Worm (Caenorhabditis elegans): ENCODE measurements around the gene T24C12.3.
A peak's percentile ranks its signal among the peaks of the same experiment; 100 is the strongest.

Gene T24C12.3

DNA sequence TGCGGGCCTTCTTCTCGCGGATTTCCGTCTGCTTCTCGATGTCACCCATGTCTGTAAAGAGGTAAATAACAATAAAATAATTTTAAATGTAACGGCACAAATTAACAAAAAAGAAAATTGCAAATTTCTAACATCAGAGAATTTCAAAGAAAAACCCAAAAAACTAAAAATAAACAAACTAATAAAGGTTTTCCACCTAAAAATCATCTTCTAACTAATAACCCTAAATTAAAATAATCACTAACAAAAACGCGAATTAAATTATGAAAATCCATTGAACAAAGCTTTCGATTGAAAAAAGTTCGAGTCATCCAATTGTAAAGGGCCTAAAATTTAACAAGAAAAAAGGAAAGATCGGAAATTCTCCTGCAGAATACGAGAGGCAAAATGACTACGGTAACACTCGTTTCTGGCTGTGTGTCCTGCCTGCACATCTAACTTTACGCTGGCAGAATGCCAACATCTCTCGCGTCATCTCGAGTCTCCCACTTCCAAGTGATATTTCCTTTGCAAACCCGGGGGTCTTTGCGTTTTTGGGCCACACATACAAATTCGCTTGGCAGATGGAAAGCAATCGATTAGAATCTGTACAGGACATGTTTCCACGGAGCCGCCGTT lies 39.0 kb upstream of the T24C12.3 start, which contains the start of gene rpl-11.2 (continued):
- TF ChIP-seq ztf-28 (GFP tag; IDR thresholded peaks at IDR 0.05) (no peak), B0035.1 (tag; optimal IDR thresholded peaks at IDR 0.05) (no peak), ccch-3 (GFP tag; optimal IDR thresholded peaks at IDR 0.05) (no peak), bed-1 (GFP tag; IDR thresholded peaks at IDR 0.05) (no peak), let-526 (GFP tag; IDR thresholded peaks at IDR 0.05) (peak; percentile 89), F33H1.4 (GFP tag; IDR thresholded peaks at IDR 0.05) (peak; percentile 91), lir-1 (GFP tag; conservative IDR thresholded peaks at IDR 0.05) (peak; percentile 66; the same call in 1 of the 2 replicates), snpc-1.3 (tag; optimal IDR thresholded peaks at IDR 0.05; ENCODE audit: insufficient read depth) (no peak), ekl-4 (GFP tag; IDR thresholded peaks at IDR 0.05) (peak; percentile 78), T07F8.4 (tag; optimal IDR thresholded peaks at IDR 0.05) (no peak), chd-7 (tag; optimal IDR thresholded peaks at IDR 0.05) (no peak), Y95B8A.8 (GFP tag; IDR thresholded peaks at IDR 0.05) (no peak), rcor-1 (GFP tag; IDR thresholded peaks at IDR 0.05) (peak; percentile 80), K11D2.4 (GFP tag; IDR thresholded peaks at IDR 0.05) (peak; percentile 89), lin-40 (tag; optimal IDR thresholded peaks at IDR 0.05) (peak; percentile 96), bed-2 (GFP tag; IDR thresholded peaks at IDR 0.05) (no peak), ceh-27 (GFP tag; optimal IDR thresholded peaks at IDR 0.05) (peak; percentile 95), B0336.3 (GFP tag; IDR thresholded peaks at IDR 0.05) (no peak; the same call in 1 of the 2 replicates), efl-1 (GFP tag; optimal IDR thresholded peaks at IDR 0.05) (peak; percentile 9), cebp-1 (GFP tag; IDR thresholded peaks at IDR 0.05) (peak; percentile 51; the same call in 1 of the 2 replicates), cebp-1 (tag; optimal IDR thresholded peaks at IDR 0.05) (no peak)

DNA sequence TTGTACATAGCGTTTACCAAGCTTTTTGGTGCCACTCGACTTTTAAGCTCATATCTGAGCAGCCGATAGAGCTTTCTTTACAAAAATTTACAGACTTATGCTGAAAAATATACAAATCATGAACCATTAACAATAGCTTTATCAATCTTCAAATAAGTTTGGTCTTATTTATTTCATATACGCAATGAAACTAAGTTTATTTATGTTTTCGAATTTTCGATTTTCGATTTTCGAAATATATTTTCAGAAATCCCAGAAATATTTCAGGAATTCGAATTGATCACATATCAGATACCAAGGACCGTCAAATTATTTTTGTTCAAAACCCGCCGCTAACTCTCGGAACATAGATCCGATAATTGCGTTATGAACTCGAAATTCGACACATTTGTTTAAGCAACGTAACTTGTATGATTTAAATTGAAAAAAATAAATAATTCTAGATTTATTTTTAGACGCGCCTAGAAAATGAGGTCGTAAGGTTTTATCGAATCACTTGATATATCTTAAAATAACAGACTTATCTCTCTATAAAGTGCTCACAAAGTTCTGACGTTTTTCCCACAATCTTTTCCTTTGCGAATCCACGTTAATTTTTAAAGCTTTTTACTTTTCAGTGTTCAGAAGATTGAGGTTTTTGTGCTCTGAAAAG lies 37.6 kb upstream of the T24C12.3 start:
- TF ChIP-seq snpc-4 (GFP tag; optimal IDR thresholded peaks at IDR 0.05) (no peak), snpc-4 (tag; optimal IDR thresholded peaks at IDR 0.05) (peak in 1 of 4 experiments; percentile 11), nfya-2 (GFP tag; IDR thresholded peaks at IDR 0.05) (no peak), mes-4 (tag; optimal IDR thresholded peaks at IDR 0.05) (no peak)

DNA sequence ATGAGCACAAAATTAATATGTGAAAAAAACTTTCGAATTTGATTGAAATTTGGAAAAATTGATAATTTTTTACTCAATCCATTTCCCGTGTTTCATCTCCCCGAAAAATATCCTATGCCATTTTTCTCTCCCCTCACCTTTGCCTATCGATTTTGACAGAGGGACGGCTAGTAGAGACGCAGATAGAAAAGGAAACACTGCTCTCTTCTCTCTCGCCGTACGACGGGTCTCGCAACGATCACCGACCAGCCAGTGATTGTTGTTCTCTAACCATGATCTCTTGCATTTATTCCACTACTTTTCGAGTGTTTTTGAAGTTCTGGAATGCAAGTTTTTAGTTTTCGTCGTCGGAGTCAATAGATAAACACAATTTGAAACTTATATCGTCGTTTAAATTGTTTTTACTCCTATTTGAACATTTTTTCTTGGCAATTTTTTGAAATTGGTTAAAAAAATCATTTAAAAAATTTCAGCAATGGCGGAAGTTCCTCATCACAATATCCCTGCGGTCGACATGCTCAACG lies 33.8 kb upstream of the T24C12.3 start, which contains the start of gene vha-15:
vha-15 (plus strand) TSS at position 474 of the 524 bp plus-strand sequence.
- TF ChIP-seq lin-35 (GFP tag; optimal IDR thresholded peaks at IDR 0.05) (peak in 1 of 3 experiments; percentile 57), nhr-80 (tag; optimal IDR thresholded peaks at IDR 0.05) (peak; percentile 69), ceh-27 (GFP tag; optimal IDR thresholded peaks at IDR 0.05) (peak; percentile 48), ekl-4 (GFP tag; IDR thresholded peaks at IDR 0.05) (peak; percentile 47; the same call in 1 of the 2 replicates), lin-40 (tag; optimal IDR thresholded peaks at IDR 0.05) (peak; percentile 72), cebp-1 (GFP tag; IDR thresholded peaks at IDR 0.05) (no peak), cebp-1 (tag; optimal IDR thresholded peaks at IDR 0.05) (peak; percentile 62), nhr-120 (GFP tag; IDR thresholded peaks at IDR 0.05) (no peak), F33H1.4 (GFP tag; IDR thresholded peaks at IDR 0.05) (peak; percentile 63), hmg-1.2 (GFP tag; IDR thresholded peaks at IDR 0.05) (peak; percentile 82), pha-4 (tag; optimal IDR thresholded peaks at IDR 0.05) (peak; percentile 39), ZK185.1 (tag; optimal IDR thresholded peaks at IDR 0.05; ENCODE audit: poor library complexity, severe bottlenecking) (peak; percentile 26), madf-6 (GFP tag; IDR thresholded peaks at IDR 0.05) (0 out of 2 replicates have a peak, but pooled peaks have one; percentile 14), Y53G8AR.9 (GFP tag; conservative IDR thresholded peaks at IDR 0.05) (no peak), let-607 (tag; optimal IDR thresholded peaks at IDR 0.05) (no peak), snpc-4 (GFP tag; optimal IDR thresholded peaks at IDR 0.05) (no peak), snpc-4 (tag; optimal IDR thresholded peaks at IDR 0.05) (peak in 1 of 4 experiments; percentile 59), tbx-9 (tag; optimal IDR thresholded peaks at IDR 0.05; ENCODE audit: borderline replicate concordance) (no peak), pbrm-1 (GFP tag; IDR thresholded peaks at IDR 0.05) (peak; percentile 30; the same call in 1 of the 2 replicates), attf-5 (GFP tag; optimal IDR thresholded peaks at IDR 0.05) (peak; percentile 58), egrh-3 (GFP tag; IDR thresholded peaks at IDR 0.05) (no peak), unc-62 (GFP tag; optimal IDR thresholded peaks at IDR 0.05) (peak; percentile 7), B0336.3 (GFP tag; IDR thresholded peaks at IDR 0.05) (no peak), Y56A3A.18 (GFP tag; IDR thresholded peaks at IDR 0.05) (0 out of 2 replicates have a peak, but pooled peaks have one; percentile 45), snpc-1.1 (tag; optimal IDR thresholded peaks at IDR 0.05; ENCODE audit: insufficient read depth) (no peak)

All from whole organism, young adult.